4 fruit fly cellular contexts compared by ENCODE assay signal in the genomic region with DNA sequence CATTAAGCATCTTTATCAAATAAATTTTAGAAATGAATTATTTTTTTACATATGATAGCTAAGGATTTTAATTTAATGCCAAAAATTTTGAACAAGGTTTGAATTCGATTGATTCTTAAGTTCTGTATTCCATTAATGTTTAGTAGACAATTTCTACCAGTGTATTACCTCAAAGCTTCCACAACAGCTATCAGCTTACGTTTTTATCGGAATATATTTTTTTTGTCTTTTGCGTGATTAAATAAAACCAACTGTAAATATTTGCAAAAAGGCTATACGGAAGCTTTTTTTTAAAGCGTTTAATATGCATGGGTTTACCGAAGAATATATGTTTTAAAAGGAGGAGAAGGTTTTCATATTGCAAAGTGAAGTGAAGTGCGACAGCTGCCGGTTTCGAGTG.
A peak's percentile ranks its signal among the peaks of the same experiment; 100 is the strongest.
TF ChIP-seq lines count a peak whose summit lies in the region.

No protein-coding gene starts in this region.

TF ChIP-seq in whole organism, adult, 20 proteins besides CTCF, POLR2A, EP300 and RAD21:
- no peak for TF ChIP-seq CG12768 (GFP tag; optimal IDR thresholded peaks at IDR 0.05; lab: Kevin White, UChicago)
- peak; percentile 5 for TF ChIP-seq tj (GFP tag; optimal IDR thresholded peaks at IDR 0.05; lab: Kevin White, UChicago)
- TF ChIP-seq Crg-1 (GFP tag; optimal IDR thresholded peaks at IDR 0.05; lab: Kevin White, UChicago): no peak
- TF ChIP-seq CG7101 (tag; optimal IDR thresholded peaks at IDR 0.05; lab: Kevin White, UChicago): no peak
- TF ChIP-seq CG5204 (GFP tag; optimal IDR thresholded peaks at IDR 0.05; lab: Kevin White, UChicago): no peak
- TF ChIP-seq pad (GFP tag; optimal IDR thresholded peaks at IDR 0.05; lab: Kevin White, UChicago): no peak

TF ChIP-seq in whole organism, prepupa, 60 proteins besides CTCF, POLR2A, EP300 and RAD21:
- no peak for TF ChIP-seq CG8319 (GFP tag; optimal IDR thresholded peaks at IDR 0.05; lab: Kevin White, UChicago)
- TF ChIP-seq CG11762 (GFP tag; optimal IDR thresholded peaks at IDR 0.05; lab: Kevin White, UChicago; ENCODE audit: insufficient read depth): peak; percentile 3
- TF ChIP-seq Eip78C (GFP tag; lab: Kevin White, UChicago): peak; percentile 60
- peak; percentile 24 for TF ChIP-seq topi (GFP tag; optimal IDR thresholded peaks at IDR 0.05; lab: Kevin White, UChicago)
- peak; percentile 1 for TF ChIP-seq spab (GFP tag; optimal IDR thresholded peaks at IDR 0.05; lab: Kevin White, UChicago)
- no peak for TF ChIP-seq CG8632 (GFP tag; optimal IDR thresholded peaks at IDR 0.05; lab: Kevin White, UChicago)
- TF ChIP-seq salr (GFP tag; optimal IDR thresholded peaks at IDR 0.05; lab: Kevin White, UChicago): no peak
- TF ChIP-seq CG31627 (GFP tag; optimal IDR thresholded peaks at IDR 0.05; lab: Kevin White, UChicago): no peak
- peak; percentile 14 for TF ChIP-seq OdsH (GFP tag; optimal IDR thresholded peaks at IDR 0.05; lab: Kevin White, UChicago)
- no peak for TF ChIP-seq CG10631 (GFP tag; optimal IDR thresholded peaks at IDR 0.05; lab: Kevin White, UChicago)
- peak; percentile 8 for TF ChIP-seq dsx (GFP tag; optimal IDR thresholded peaks at IDR 0.05; lab: Kevin White, UChicago; ENCODE audit: poor library complexity, severe bottlenecking)
- TF ChIP-seq Met (GFP tag; optimal IDR thresholded peaks at IDR 0.05; lab: Kevin White, UChicago): peak; percentile 29
- no peak for TF ChIP-seq CG3032 (tag; optimal IDR thresholded peaks at IDR 0.05; lab: Kevin White, UChicago)
- no peak for TF ChIP-seq lz (GFP tag; optimal IDR thresholded peaks at IDR 0.05; lab: Kevin White, UChicago)
- no peak for TF ChIP-seq eg (GFP tag; IDR thresholded peaks at IDR 0.05; lab: Robert Waterston, UW)
- peak; percentile 48 for TF ChIP-seq esn (GFP tag; optimal IDR thresholded peaks at IDR 0.05; lab: Kevin White, UChicago)
- TF ChIP-seq pdm3 (GFP tag; optimal IDR thresholded peaks at IDR 0.05; lab: Kevin White, UChicago): peak; percentile 2
- TF ChIP-seq svp (GFP tag; lab: Kevin White, UChicago): peak; percentile 82
- peak; percentile 17 for TF ChIP-seq cyc (GFP tag; optimal IDR thresholded peaks at IDR 0.05; lab: Kevin White, UChicago)
- peak; percentile 29 for TF ChIP-seq Ets96B (tag; optimal IDR thresholded peaks at IDR 0.05; lab: Kevin White, UChicago)
- TF ChIP-seq Smox (GFP tag; optimal IDR thresholded peaks at IDR 0.05; lab: Kevin White, UChicago): peak; percentile 23
- peak; percentile 17 for TF ChIP-seq CG10669 (GFP tag; optimal IDR thresholded peaks at IDR 0.05; lab: Kevin White, UChicago)
- TF ChIP-seq CG11902 (GFP tag; optimal IDR thresholded peaks at IDR 0.05; lab: Kevin White, UChicago): no peak
- TF ChIP-seq acj6 (GFP tag; optimal IDR thresholded peaks at IDR 0.05; lab: Kevin White, UChicago): peak; percentile 1
- peak; percentile 29 for TF ChIP-seq Sox102F (GFP tag; optimal IDR thresholded peaks at IDR 0.05; lab: Kevin White, UChicago)

TF ChIP-seq in whole organism, pupa, 21 proteins besides CTCF, POLR2A, EP300 and RAD21:
- TF ChIP-seq Pif1B (GFP tag; optimal IDR thresholded peaks at IDR 0.05; lab: Kevin White, UChicago) (no peak), Snoo (tag; optimal IDR thresholded peaks at IDR 0.05; lab: Kevin White, UChicago) (no peak), gl (tag; optimal IDR thresholded peaks at IDR 0.05; lab: Kevin White, UChicago) (no peak), CG9948 (tag; optimal IDR thresholded peaks at IDR 0.05; lab: Kevin White, UChicago) (peak; percentile 5), fd96Ca (GFP tag; IDR thresholded peaks at IDR 0.05; lab: Robert Waterston, UW) (no peak), EcR (GFP tag; optimal IDR thresholded peaks at IDR 0.05; lab: Kevin White, UChicago) (no peak), CG14655 (GFP tag; optimal IDR thresholded peaks at IDR 0.05; lab: Kevin White, UChicago) (no peak), CG17806 (tag; optimal IDR thresholded peaks at IDR 0.05; lab: Kevin White, UChicago) (peak; percentile 20), CG34367 (tag; optimal IDR thresholded peaks at IDR 0.05; lab: Kevin White, UChicago) (peak; percentile 4), Ets98B (GFP tag; IDR thresholded peaks at IDR 0.05; lab: Robert Waterston, UW) (no peak), CG8301 (tag; optimal IDR thresholded peaks at IDR 0.05; lab: Kevin White, UChicago) (no peak), D1 (tag; optimal IDR thresholded peaks at IDR 0.05; lab: Kevin White, UChicago) (peak; percentile 7), CG13204 (GFP tag; optimal IDR thresholded peaks at IDR 0.05; lab: Kevin White, UChicago) (no peak), CG32121 (GFP tag; IDR thresholded peaks at IDR 0.05; lab: Robert Waterston, UW) (no peak), CG10348 (GFP tag; IDR thresholded peaks at IDR 0.05; lab: Robert Waterston, UW) (no peak), CG15710 (tag; optimal IDR thresholded peaks at IDR 0.05; lab: Kevin White, UChicago) (peak; percentile 24), CG8159 (tag; optimal IDR thresholded peaks at IDR 0.05; lab: Kevin White, UChicago) (peak; percentile 43), rn (GFP tag; IDR thresholded peaks at IDR 0.05; lab: Robert Waterston, UW) (no peak)

TF ChIP-seq in whole organism, wandering third instar larva, 38 proteins besides CTCF, POLR2A, EP300 and RAD21:
- TF ChIP-seq fru (GFP tag; optimal IDR thresholded peaks at IDR 0.05; lab: Kevin White, UChicago) (peak; percentile 13), h (GFP tag; optimal IDR thresholded peaks at IDR 0.05; lab: Kevin White, UChicago) (peak; percentile 15), foxo (GFP tag; optimal IDR thresholded peaks at IDR 0.05; lab: Kevin White, UChicago) (peak in 1 of 2 experiments; percentile 0), OdsH (GFP tag; optimal IDR thresholded peaks at IDR 0.05; lab: Kevin White, UChicago) (peak; percentile 11), Hnf4 (GFP tag; optimal IDR thresholded peaks at IDR 0.05; lab: Kevin White, UChicago) (no peak), Mio (GFP tag; optimal IDR thresholded peaks at IDR 0.05; lab: Kevin White, UChicago) (no peak)
TF ChIP-seq in whole organism, wandering third instar larva: peak in this region for 4.
